Fruit fly (Drosophila melanogaster) whole organism, embryonic: ENCODE results near the gene CG17549.

ENCODE experiments used
- Atf3 ChIP-seq: fragments of 200-800 bp; sonication (Bioruptor generic); optimal IDR thresholded peaks from 3 replicates; lab custom pipeline; 2016; ENCODE audit warnings: missing biosample characterization, missing genetic modification characterization
- CG10543 ChIP-seq: fragments of 200-800 bp; sonication (Bioruptor generic); optimal IDR thresholded peaks from 3 replicates; lab custom pipeline; 2017; ENCODE audit warnings: missing biosample characterization, mild to moderate bottlenecking, missing genetic modification characterization, moderate library complexity
- CG11085 ChIP-seq: fragments of 200-800 bp; sonication (Bioruptor generic); IDR thresholded peaks from 2 replicates; pipeline ENCODE4 v1.3.6; 2022; ENCODE audit warnings: missing biosample characterization, missing genetic modification characterization
- CG11504 ChIP-seq: fragments of 200-800 bp; sonication (Bioruptor generic); optimal IDR thresholded peaks from 3 replicates; lab custom pipeline; 2019; ENCODE audit warnings: missing biosample characterization, mild to moderate bottlenecking, missing genetic modification characterization, moderate library complexity
- CG12769 ChIP-seq: fragments of 200-800 bp; sonication (Bioruptor generic); optimal IDR thresholded peaks from 2 replicates; lab custom pipeline; 2019; ENCODE audit warnings: missing biosample characterization, mild to moderate bottlenecking, missing genetic modification characterization, moderate library complexity
- CG13424 ChIP-seq: fragments of 200-800 bp; sonication (Bioruptor generic); optimal IDR thresholded peaks from 2 replicates; lab custom pipeline; 2019; ENCODE audit warnings: missing biosample characterization, mild to moderate bottlenecking, missing genetic modification characterization, moderate library complexity
- CG14965 ChIP-seq: fragments of 200-800 bp; sonication (Bioruptor generic); optimal IDR thresholded peaks from 2 replicates; lab custom pipeline; 2016; ENCODE audit warnings: missing biosample characterization, missing genetic modification characterization, borderline replicate concordance
- CG1647 ChIP-seq: fragments of 200-800 bp; sonication (Bioruptor generic); optimal IDR thresholded peaks from 3 replicates; lab custom pipeline; 2016; ENCODE audit warnings: missing biosample characterization, missing genetic modification characterization
- CG17361 ChIP-seq: fragments of 200-800 bp; sonication (Bioruptor generic); IDR thresholded peaks from 3 replicates; pipeline ENCODE4 v1.3.6; 2022; ENCODE audit warnings: missing biosample characterization, missing genetic modification characterization
- CG17385 ChIP-seq: fragments of 200-800 bp; sonication (Bioruptor generic); optimal IDR thresholded peaks from 3 replicates; lab custom pipeline; 2018; ENCODE audit warnings: missing biosample characterization, mild to moderate bottlenecking, missing genetic modification characterization
- CG1792 ChIP-seq: fragments of 200-800 bp; sonication (Bioruptor generic); optimal IDR thresholded peaks from 2 replicates; lab custom pipeline; 2016; ENCODE audit warnings: missing biosample characterization, missing genetic modification characterization
- CG18011 ChIP-seq: fragments of 200-800 bp; sonication (Bioruptor generic); optimal IDR thresholded peaks from 2 replicates; lab custom pipeline; 2017; ENCODE audit warnings: missing biosample characterization, missing genetic modification characterization, mild to moderate bottlenecking, moderate library complexity, missing genotype
- CG3065 ChIP-seq: fragments of 200-800 bp; sonication (Bioruptor generic); optimal IDR thresholded peaks from 2 replicates; lab custom pipeline; 2016; ENCODE audit warnings: missing biosample characterization, missing genetic modification characterization
- CG34422 ChIP-seq: fragments of 200-800 bp; sonication (Bioruptor generic); IDR thresholded peaks from 3 replicates; pipeline ENCODE4 v1.3.6; 2022; ENCODE audit warnings: missing biosample characterization, missing genetic modification characterization
- CG3995 ChIP-seq: fragments of 200-800 bp; sonication (Bioruptor generic); optimal IDR thresholded peaks from 3 replicates; lab custom pipeline; 2016; ENCODE audit warnings: missing biosample characterization, missing genetic modification characterization
- CG4854 ChIP-seq: fragments of 200-800 bp; sonication (Bioruptor generic); optimal IDR thresholded peaks from 2 replicates; lab custom pipeline; 2016; ENCODE audit warnings: missing biosample characterization, missing genetic modification characterization, inconsistent platforms
- CG7745 ChIP-seq: fragments of 200-800 bp; sonication (Bioruptor generic); optimal IDR thresholded peaks from 2 replicates; lab custom pipeline; 2018; ENCODE audit warnings: missing biosample characterization, mild to moderate bottlenecking, missing genetic modification characterization, moderate library complexity
- CG8281 ChIP-seq: fragments of 200-800 bp; sonication (Bioruptor generic); optimal IDR thresholded peaks from 2 replicates; lab custom pipeline; 2018; ENCODE audit warnings: missing biosample characterization, mild to moderate bottlenecking, missing genetic modification characterization, moderate library complexity
- CG8359 ChIP-seq: fragments of 200-800 bp; sonication (Bioruptor generic); optimal IDR thresholded peaks from 2 replicates; lab custom pipeline; 2017; ENCODE audit warnings: missing biosample characterization, mild to moderate bottlenecking, missing genetic modification characterization, borderline replicate concordance
- CG9609 ChIP-seq: fragments of 200-800 bp; sonication (Bioruptor generic); optimal IDR thresholded peaks from 3 replicates; lab custom pipeline; 2016; ENCODE audit warnings: missing biosample characterization, missing genetic modification characterization
- D ChIP-seq, 2 experiments: fragments of 200-800 bp in 1 of 2; fragments of >200 bp in 1 of 2; sonication (Bioruptor generic) in 1 of 2; optimal IDR thresholded peaks; 2 replicates in 1 of 2; 3 replicates in 1 of 2; lab custom pipeline; 2017; ENCODE audit warnings: mild to moderate bottlenecking in 1 of 2, missing biosample characterization in 1 of 2, missing genetic modification characterization in 1 of 2, missing genetic modification reagents in 1 of 2
- Deaf1 ChIP-seq: fragments of 200-800 bp; optimal IDR thresholded peaks from 3 replicates; lab custom pipeline; 2019; ENCODE audit warnings: missing biosample characterization, mild to moderate bottlenecking, missing genetic modification characterization, moderate library complexity
- Ets65A ChIP-seq: fragments of 200-800 bp; sonication (Bioruptor generic); peaks from one replicate; lab custom pipeline; 2016; ENCODE audit warnings: missing biosample characterization, missing genetic modification characterization
- Gug ChIP-seq: fragments of 200-800 bp; sonication (Bioruptor generic); IDR thresholded peaks from 4 replicates; pipeline ENCODE4 v1.3.6; 2022; ENCODE audit warnings: missing biosample characterization, missing genetic modification characterization
- H15 ChIP-seq: fragments of 200-800 bp; sonication (Bioruptor generic); IDR thresholded peaks from 3 replicates; pipeline ENCODE4 v1.3.6; 2022; ENCODE audit warnings: missing biosample characterization, missing genetic modification characterization
- MTF-1 ChIP-seq: fragments of 200-800 bp; sonication (Bioruptor generic); optimal IDR thresholded peaks from 2 replicates; lab custom pipeline; 2018; ENCODE audit warnings: missing biosample characterization, mild to moderate bottlenecking, missing genetic modification characterization, borderline replicate concordance
- Poxn ChIP-seq: fragments of 200-800 bp; sonication (Bioruptor generic); IDR thresholded peaks from 2 replicates; pipeline ENCODE4 v1.3.6; 2022; ENCODE audit warnings: missing biosample characterization, missing genetic modification characterization
- Ptx1 ChIP-seq: fragments of 200-800 bp; sonication (Bioruptor generic); IDR thresholded peaks from 2 replicates; pipeline ENCODE4 v1.3.6; 2022; ENCODE audit warnings: missing biosample characterization, missing genetic modification characterization
- abd-A ChIP-seq: fragments of 200-800 bp; sonication (Bioruptor generic); optimal IDR thresholded peaks from 3 replicates; lab custom pipeline; 2019; ENCODE audit warnings: missing biosample characterization, mild to moderate bottlenecking, missing genetic modification characterization, moderate library complexity
- cg ChIP-seq: fragments of 200-800 bp; sonication (Bioruptor generic); optimal IDR thresholded peaks from 3 replicates; lab custom pipeline; 2019; ENCODE audit warnings: missing biosample characterization, mild to moderate bottlenecking, missing genetic modification characterization, moderate library complexity
- chinmo ChIP-seq: fragments of 200-800 bp; sonication (Bioruptor generic); IDR thresholded peaks from 4 replicates; pipeline ENCODE4 v1.3.6; 2022; ENCODE audit warnings: missing biosample characterization, missing genetic modification characterization; ENCODE audit not compliant: partially characterized antibody
- crol ChIP-seq: fragments of 200-800 bp; sonication (Bioruptor generic); IDR thresholded peaks from 2 replicates; pipeline ENCODE4 v1.3.6; 2022; ENCODE audit warnings: missing biosample characterization, missing genetic modification characterization
- dmrt11E ChIP-seq: fragments of 200-800 bp; sonication (Bioruptor generic); optimal IDR thresholded peaks from 3 replicates; lab custom pipeline; 2018; ENCODE audit warnings: missing biosample characterization, mild to moderate bottlenecking, missing genetic modification characterization, moderate library complexity
- dpn ChIP-seq, 2 experiments: fragments of 200-800 bp; sonication (Bioruptor generic); optimal IDR thresholded peaks; 3 replicates each; lab custom pipeline; 2016; ENCODE audit warnings: missing biosample characterization in 2 of 2, missing genetic modification characterization in 2 of 2
- eyg ChIP-seq: fragments of 200-800 bp; sonication (Bioruptor generic); optimal IDR thresholded peaks from 3 replicates; lab custom pipeline; 2016; ENCODE audit warnings: missing biosample characterization, missing genetic modification characterization
- hb ChIP-seq: fragments of 200-800 bp; sonication (Bioruptor generic); IDR thresholded peaks from 3 replicates; pipeline ENCODE4 v1.3.6; 2022; ENCODE audit warnings: missing biosample characterization, missing genetic modification characterization; ENCODE audit not compliant: partially characterized antibody
- prd ChIP-seq, 3 experiments: fragments of >200 bp in 2 of 3; fragments of 200-800 bp in 1 of 3; sonication (Bioruptor generic) in 1 of 3; optimal IDR thresholded peaks in 2 of 3; IDR thresholded peaks in 1 of 3; 2 replicates in 2 of 3; 3 replicates in 1 of 3; pipeline versions ENCODE4 v1.3.6 to Lab custom; 2017 to 2022; ENCODE audit warnings: missing biosample characterization in 1 of 3, missing genetic modification characterization in 1 of 3
- row ChIP-seq: fragments of 200-800 bp; sonication (Bioruptor generic); IDR thresholded peaks from 3 replicates; pipeline ENCODE4 v1.3.6; 2022; ENCODE audit warnings: missing biosample characterization, missing genetic modification characterization
- sd ChIP-seq: fragments of 200-800 bp; sonication (Bioruptor generic); optimal IDR thresholded peaks from 3 replicates; lab custom pipeline; 2018; ENCODE audit warnings: missing biosample characterization, mild to moderate bottlenecking, missing genetic modification characterization, moderate library complexity
- sim ChIP-seq: fragments of 200-800 bp; sonication (Bioruptor generic); IDR thresholded peaks from 2 replicates; pipeline ENCODE4 v1.3.6; 2022; ENCODE audit warnings: missing biosample characterization, missing genetic modification characterization
- so ChIP-seq: fragments of 200-800 bp; sonication (Bioruptor generic); IDR thresholded peaks from 3 replicates; pipeline ENCODE4 v1.3.6; 2022; ENCODE audit warnings: missing biosample characterization, missing genetic modification characterization
- sr ChIP-seq: fragments of 200-800 bp; sonication (Bioruptor generic); IDR thresholded peaks from 3 replicates; pipeline ENCODE4 v1.3.6; 2022; ENCODE audit warnings: missing biosample characterization, missing genetic modification characterization
- unpg ChIP-seq: fragments of 200-800 bp; sonication (Bioruptor generic); optimal IDR thresholded peaks from 3 replicates; lab custom pipeline; 2018; ENCODE audit warnings: missing biosample characterization, mild to moderate bottlenecking, missing genetic modification characterization, moderate library complexity
- usp ChIP-seq: fragments of >200 bp; optimal IDR thresholded peaks from 2 replicates; lab custom pipeline; 2017; ENCODE audit warnings: missing biosample characterization, missing genetic modification characterization

Gene CG17549

DNA sequence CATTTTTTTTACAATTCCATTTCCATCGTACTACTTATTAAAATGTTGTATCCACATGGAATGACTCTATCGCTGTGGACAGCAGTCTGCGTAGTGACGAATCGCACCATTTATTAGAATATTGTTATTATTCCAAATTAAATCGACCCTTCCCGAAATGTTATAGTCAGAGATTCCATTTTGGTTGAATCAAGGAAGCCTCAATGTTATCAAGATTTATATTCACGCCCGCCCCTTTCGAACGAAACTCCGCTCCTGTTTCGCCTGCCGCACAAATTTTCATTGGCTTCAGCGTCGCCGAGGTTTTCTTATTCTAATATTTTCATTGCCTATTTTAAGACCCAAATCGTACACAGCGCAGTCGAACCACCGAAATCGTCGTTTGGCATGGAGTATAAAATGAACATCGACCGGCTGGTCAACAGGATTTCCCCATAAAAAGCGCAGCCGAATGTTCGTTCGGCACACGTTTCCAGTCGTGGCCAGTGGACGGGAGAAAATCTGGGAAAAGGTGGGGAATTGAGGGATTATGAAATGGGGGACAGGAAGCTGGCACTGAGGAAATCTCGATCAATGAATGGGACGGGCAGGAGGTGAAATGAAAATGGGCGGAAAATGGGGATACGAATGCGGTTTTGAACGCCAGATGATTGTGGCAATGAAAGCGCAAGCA lies 15.9 kb upstream of the CG17549 start (continued):
- TF ChIP-seq CG17361 (GFP tag; lab: Robert Waterston, UW) = peak; percentile 34; the same call in 1 of the 3 replicates
- no peak for TF ChIP-seq CG1792 (GFP tag; lab: Kevin White, UChicago)
- TF ChIP-seq Atf3 (GFP tag; lab: Kevin White, UChicago) = no peak
- no peak for TF ChIP-seq CG9609 (GFP tag; lab: Kevin White, UChicago)
- TF ChIP-seq Gug (GFP tag; lab: Robert Waterston, UW) = 0 out of 4 replicates have a peak, but pooled peaks have one; percentile 3

DNA sequence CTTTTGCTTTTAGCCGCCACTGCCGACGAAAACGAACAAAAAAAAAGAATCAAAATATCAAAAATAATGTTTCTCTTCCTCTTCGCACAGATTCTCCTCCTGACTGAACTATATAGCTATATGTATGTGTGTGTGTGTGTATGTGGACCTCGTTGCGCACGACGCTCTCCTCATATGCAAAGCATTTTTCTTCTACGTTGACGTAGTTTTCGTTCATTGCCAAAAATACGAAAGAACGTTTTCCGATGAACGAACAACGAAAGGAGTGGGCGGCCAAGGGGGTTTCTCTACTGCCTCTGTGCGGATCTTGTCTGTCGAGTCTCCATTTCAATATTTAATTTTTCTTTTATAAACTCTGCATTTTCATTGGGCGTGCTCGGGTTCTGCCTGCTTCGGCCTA lies 14.9 kb upstream of the CG17549 start:
- TF ChIP-seq Deaf1 (tag; lab: Kevin White, UChicago) = peak; percentile 68
- TF ChIP-seq CG1647 (GFP tag; lab: Kevin White, UChicago) = no peak
- no peak for TF ChIP-seq Poxn (GFP tag; lab: Robert Waterston, UW)
- no peak for TF ChIP-seq CG11085 (GFP tag; lab: Robert Waterston, UW)
- no peak for TF ChIP-seq CG17385 (GFP tag; lab: Kevin White, UChicago)
- TF ChIP-seq CG14965 = no peak
- 0 out of 4 replicates have a peak, but pooled peaks have one; percentile 29 for TF ChIP-seq chinmo (GFP tag; lab: Robert Waterston, UW)
- TF ChIP-seq crol (GFP tag; lab: Robert Waterston, UW) = peak; percentile 42
- peak; percentile 86 for TF ChIP-seq sr
- TF ChIP-seq H15 (GFP tag; lab: Robert Waterston, UW) = no peak
- peak; percentile 93 for TF ChIP-seq MTF-1 (GFP tag; lab: Kevin White, UChicago)
- TF ChIP-seq Ptx1 = no peak
- TF ChIP-seq abd-A (tag; lab: Kevin White, UChicago) = peak; percentile 4
- no peak for TF ChIP-seq CG4854
- TF ChIP-seq cg (GFP tag; lab: Kevin White, UChicago) = peak; percentile 4
- peak; percentile 17 for TF ChIP-seq CG12769 (tag; lab: Kevin White, UChicago)
- TF ChIP-seq CG10543 = peak; percentile 74
- peak; percentile 35 for TF ChIP-seq sd (tag; lab: Kevin White, UChicago)

DNA sequence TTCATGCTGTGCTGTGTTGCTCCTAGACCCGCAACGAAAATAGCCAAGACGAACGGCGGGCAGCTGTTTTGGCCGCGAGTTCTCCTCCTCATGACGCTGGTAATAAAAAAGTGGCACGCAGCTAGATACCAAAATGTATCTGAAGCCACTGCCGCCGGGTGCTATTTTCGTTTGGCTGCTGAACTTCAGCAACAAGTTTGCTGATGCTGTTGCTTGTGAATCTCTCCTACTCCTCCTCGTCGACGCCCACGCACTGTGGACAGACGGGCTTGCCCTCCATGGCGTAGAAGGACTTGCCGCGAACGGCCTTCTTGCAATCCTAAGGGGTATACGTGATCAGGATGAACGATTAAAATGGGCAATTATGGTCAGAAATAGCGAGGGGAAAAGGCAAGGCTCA lies 13.5 kb upstream of the CG17549 start:
- TF ChIP-seq usp (GFP tag; lab: Kevin White, UChicago) (no peak), CG34422 (GFP tag; lab: Robert Waterston, UW) (no peak), hb (GFP tag; lab: Robert Waterston, UW) (0 out of 3 replicates have a peak, but pooled peaks have one; percentile 32), CG3065 (GFP tag; lab: Kevin White, UChicago) (no peak), eyg (no peak), dpn (GFP tag; optimal IDR thresholded peaks at IDR 0.05; lab: Kevin White, UChicago) (no peak), sim (GFP tag; lab: Robert Waterston, UW) (no peak), unpg (GFP tag; lab: Kevin White, UChicago) (no peak), Atf3 (GFP tag; lab: Kevin White, UChicago) (no peak), CG8281 (tag; lab: Kevin White, UChicago) (no peak), CG13424 (no peak), CG18011 (GFP tag; lab: Kevin White, UChicago) (no peak), prd (optimal IDR thresholded peaks at IDR 0.05; lab: Kevin White, UChicago) (no peak), prd (GFP tag; IDR thresholded peaks at IDR 0.05; lab: Robert Waterston, UW) (no peak), so (GFP tag; lab: Robert Waterston, UW) (no peak), CG3995 (GFP tag; lab: Kevin White, UChicago) (no peak), D (optimal IDR thresholded peaks at IDR 0.05; lab: Kevin White, UChicago) (no peak), D (GFP tag; optimal IDR thresholded peaks at IDR 0.05; lab: Kevin White, UChicago) (no peak), crol (GFP tag; lab: Robert Waterston, UW) (no peak), CG12769 (tag; lab: Kevin White, UChicago) (peak; percentile 12), dmrt11E (no peak), sr (peak; percentile 74; the same call in 2 of the 3 replicates), Ets65A (peak; percentile 23), CG7745 (tag; lab: Kevin White, UChicago) (no peak), row (GFP tag; lab: Robert Waterston, UW) (no peak), CG11504 (peak; percentile 52), CG8359 (GFP tag; lab: Kevin White, UChicago) (no peak)
